Fruit fly (Drosophila melanogaster): ENCODE data around the gene CG42832.

The CG42832 gene

DNA sequence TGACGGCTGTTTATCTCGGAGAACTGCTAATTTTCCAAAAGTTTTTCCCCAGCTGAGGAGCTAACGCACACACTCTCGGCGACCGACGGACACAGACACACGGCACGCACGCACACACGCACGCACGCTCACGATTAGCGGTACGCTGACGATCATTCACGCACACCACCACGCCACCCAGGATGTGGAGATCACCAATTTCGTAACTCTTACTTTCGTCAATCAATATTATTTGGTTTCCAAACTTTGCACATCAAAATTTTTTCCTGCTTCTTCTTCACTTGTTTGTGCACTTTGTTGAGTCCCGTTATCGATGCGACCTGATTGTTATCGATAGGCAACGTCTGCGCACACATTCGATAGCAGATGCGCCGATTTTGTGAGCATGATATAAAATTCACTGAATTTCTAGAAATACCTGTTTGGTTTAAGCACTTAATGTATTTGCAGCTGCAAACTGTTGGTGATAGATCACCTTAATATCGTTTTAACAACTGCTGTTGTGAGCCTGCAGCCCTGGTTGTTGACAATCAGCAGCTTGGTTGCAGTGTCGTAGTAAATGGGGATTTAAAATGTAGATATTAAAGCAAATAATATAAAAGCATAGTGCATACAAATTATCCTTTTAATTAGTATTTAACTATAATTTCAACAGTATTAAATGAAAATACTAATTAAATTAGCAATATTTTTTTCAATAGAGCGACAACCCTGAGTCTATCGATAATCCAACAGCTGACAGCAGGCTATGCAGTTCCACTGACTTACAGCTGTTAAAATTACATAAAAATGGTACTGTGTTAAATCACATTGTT, 47.8 kb upstream of the CG42832 start, which contains the start of the genes CG7394 and Mob2 (continued):
- TF ChIP-seq CG9817 (tag; optimal IDR thresholded peaks at IDR 0.05) (peak; percentile 84), cwo (GFP tag; optimal IDR thresholded peaks at IDR 0.05) (peak; percentile 78), ara (GFP tag; IDR thresholded peaks at IDR 0.05) (peak; percentile 91), Rfx (GFP tag; IDR thresholded peaks at IDR 0.05) (peak; percentile 94), CG2129 (GFP tag; IDR thresholded peaks at IDR 0.05; ENCODE audit: partially characterized antibody) (peak; percentile 69), sc (optimal IDR thresholded peaks at IDR 0.05) (no peak), sc (GFP tag; optimal IDR thresholded peaks at IDR 0.05) (peak; percentile 65), CG4617 (GFP tag; optimal IDR thresholded peaks at IDR 0.05; ENCODE audit: borderline replicate concordance) (peak; percentile 85), CG7271 (tag; optimal IDR thresholded peaks at IDR 0.05) (peak; percentile 68), sima (GFP tag; optimal IDR thresholded peaks at IDR 0.05) (peak; percentile 42), ind (GFP tag; optimal IDR thresholded peaks at IDR 0.05) (peak; percentile 90), CkIIα-i1 (GFP tag; IDR thresholded peaks at IDR 0.05) (no peak), zfh1 (GFP tag; IDR thresholded peaks at IDR 0.05) (peak; percentile 89), CG31388 (GFP tag; optimal IDR thresholded peaks at IDR 0.05) (peak; percentile 82), lilli (GFP tag; optimal IDR thresholded peaks at IDR 0.05) (peak; percentile 95), CG6689 (GFP tag; IDR thresholded peaks at IDR 0.05) (peak; percentile 90), E2f2 (GFP tag; IDR thresholded peaks at IDR 0.05) (peak; percentile 70), sisA (GFP tag; IDR thresholded peaks at IDR 0.05) (peak; percentile 90), CG34224 (GFP tag; IDR thresholded peaks at IDR 0.05; ENCODE audit: partially characterized antibody) (peak; percentile 87), bigmax (GFP tag; optimal IDR thresholded peaks at IDR 0.05) (no peak), CG16815 (GFP tag; optimal IDR thresholded peaks at IDR 0.05) (peak; percentile 80), Pdp1 (GFP tag; optimal IDR thresholded peaks at IDR 0.05) (peak; percentile 61 to 91), pho (GFP tag; optimal IDR thresholded peaks at IDR 0.05) (peak; percentile 87), CG3407 (GFP tag; optimal IDR thresholded peaks at IDR 0.05) (peak; percentile 62), CG12236 (GFP tag; optimal IDR thresholded peaks at IDR 0.05) (peak; percentile 57), NFAT (GFP tag; IDR thresholded peaks at IDR 0.05) (peak; percentile 91), oc (tag; optimal IDR thresholded peaks at IDR 0.05) (peak; percentile 76), Mrtf (GFP tag; IDR thresholded peaks at IDR 0.05) (peak; percentile 78), Hr3 (GFP tag; optimal IDR thresholded peaks at IDR 0.05) (peak; percentile 92), CG32532 (GFP tag; IDR thresholded peaks at IDR 0.05) (peak; percentile 94), CG3281 (GFP tag; optimal IDR thresholded peaks at IDR 0.05) (peak; percentile 87), sens-2 (GFP tag; IDR thresholded peaks at IDR 0.05) (peak; percentile 86), CG43689 (GFP tag; IDR thresholded peaks at IDR 0.05) (peak; percentile 53; the same call in 1 of the 2 replicates), gcm (GFP tag; optimal IDR thresholded peaks at IDR 0.05) (peak; percentile 74), jumu (GFP tag; optimal IDR thresholded peaks at IDR 0.05) (peak; percentile 74), CG14710 (tag; optimal IDR thresholded peaks at IDR 0.05) (peak; percentile 92), CG14667 (GFP tag; IDR thresholded peaks at IDR 0.05) (peak; percentile 81), ato (GFP tag; IDR thresholded peaks at IDR 0.05; ENCODE audit: partially characterized antibody) (peak; percentile 62), CG34376 (GFP tag; optimal IDR thresholded peaks at IDR 0.05) (peak; percentile 87), CG10543 (GFP tag; optimal IDR thresholded peaks at IDR 0.05) (peak; percentile 89), D19A (tag; optimal IDR thresholded peaks at IDR 0.05) (peak; percentile 69), tna (GFP tag; IDR thresholded peaks at IDR 0.05; ENCODE audit: partially characterized antibody) (peak; percentile 79), MTF-1 (GFP tag; optimal IDR thresholded peaks at IDR 0.05; ENCODE audit: borderline replicate concordance) (peak; percentile 76), CG8290 (GFP tag; optimal IDR thresholded peaks at IDR 0.05) (peak; percentile 89), CG8290 (tag; optimal IDR thresholded peaks at IDR 0.05) (peak; percentile 81 to 92), Fer3 (tag; optimal IDR thresholded peaks at IDR 0.05) (peak; percentile 86), wek (GFP tag; optimal IDR thresholded peaks at IDR 0.05) (no peak), dati (GFP tag; IDR thresholded peaks at IDR 0.05) (peak; percentile 67; the same call in 1 of the 2 replicates), croc (GFP tag; conservative IDR thresholded peaks at IDR 0.05) (peak; percentile 64)

Measured in whole organism, embryonic.